Worm (Caenorhabditis elegans): ENCODE results near the gene aqp-12.

Gene aqp-12

DNA sequence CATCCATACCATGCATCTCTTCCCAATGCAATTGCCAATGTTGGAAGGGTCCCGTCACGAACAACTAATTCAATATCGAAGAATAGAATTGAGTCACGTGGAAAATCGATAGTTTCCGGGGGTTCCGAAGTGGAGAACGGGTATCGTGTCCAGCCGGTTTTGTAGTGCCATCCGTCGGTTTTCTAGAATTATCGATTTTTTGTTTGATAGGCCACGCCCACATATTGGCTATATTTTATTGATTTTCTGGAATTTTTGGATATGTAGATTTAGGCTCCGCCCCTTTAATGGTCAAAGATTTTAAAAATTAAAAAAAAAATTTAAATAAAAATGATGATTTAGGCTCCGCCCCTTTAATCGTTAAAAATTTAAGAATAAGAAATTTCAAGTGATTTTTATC lies 3.8 kb upstream of the aqp-12 start:
- TF ChIP-seq elt-1 (tag; optimal IDR thresholded peaks at IDR 0.05; ENCODE audit: borderline replicate concordance, insufficient read depth) (no peak), unc-62 (GFP tag; optimal IDR thresholded peaks at IDR 0.05) (no peak), cnd-1 (tag; optimal IDR thresholded peaks at IDR 0.05) (no peak), tbx-8 (GFP tag; optimal IDR thresholded peaks at IDR 0.05) (no peak), sem-2 (GFP tag; optimal IDR thresholded peaks at IDR 0.05) (no peak), unc-39 (tag; optimal IDR thresholded peaks at IDR 0.05) (no peak), mls-2 (tag; optimal IDR thresholded peaks at IDR 0.05) (no peak), M03D4.4 (tag; optimal IDR thresholded peaks at IDR 0.05) (no peak), lin-13 (tag; optimal IDR thresholded peaks at IDR 0.05) (no peak), pha-4 (tag; optimal IDR thresholded peaks at IDR 0.05) (no peak), nhr-28 (tag; optimal IDR thresholded peaks at IDR 0.05) (no peak), flh-1 (GFP tag; optimal IDR thresholded peaks at IDR 0.05) (no peak)

DNA sequence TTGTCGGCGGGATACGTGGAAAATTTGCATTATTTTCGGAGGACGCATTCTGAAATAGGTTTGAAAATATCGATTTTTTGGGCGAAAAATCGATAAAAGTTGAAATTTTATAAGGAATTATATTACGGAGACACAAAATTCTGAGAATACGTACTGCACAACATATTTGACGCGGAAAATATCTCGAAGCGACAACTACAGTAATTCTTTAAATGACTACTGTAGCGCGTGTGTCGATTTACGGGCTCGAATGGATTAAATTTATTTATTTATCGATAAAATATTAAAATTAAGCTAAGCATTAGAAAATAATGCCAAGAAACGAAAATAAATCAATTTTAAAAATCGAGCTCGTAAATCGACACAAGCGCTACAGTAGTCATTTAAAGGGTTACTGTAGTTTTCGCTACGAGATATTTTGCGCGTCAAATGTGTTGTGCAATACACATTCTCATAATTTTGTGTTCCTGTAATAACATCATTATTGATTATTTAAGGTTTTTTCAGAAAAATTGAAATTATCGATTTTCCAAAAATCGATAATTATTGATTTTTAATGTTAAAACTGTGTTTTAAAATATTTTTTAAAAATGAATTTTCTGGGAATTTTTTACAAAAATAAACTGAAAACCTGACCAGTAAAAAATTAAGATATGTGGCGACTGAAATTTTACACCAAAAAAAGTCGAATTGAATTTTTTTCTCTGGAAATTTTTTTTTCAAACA lies 2.9 kb upstream of the aqp-12 start, which contains the start of gene polg-1:
Gene polg-1, minus strand, starts transcription at position 51 of the 726 bp plus-strand sequence.
- no peak for TF ChIP-seq nhr-76 (tag; optimal IDR thresholded peaks at IDR 0.05)

DNA sequence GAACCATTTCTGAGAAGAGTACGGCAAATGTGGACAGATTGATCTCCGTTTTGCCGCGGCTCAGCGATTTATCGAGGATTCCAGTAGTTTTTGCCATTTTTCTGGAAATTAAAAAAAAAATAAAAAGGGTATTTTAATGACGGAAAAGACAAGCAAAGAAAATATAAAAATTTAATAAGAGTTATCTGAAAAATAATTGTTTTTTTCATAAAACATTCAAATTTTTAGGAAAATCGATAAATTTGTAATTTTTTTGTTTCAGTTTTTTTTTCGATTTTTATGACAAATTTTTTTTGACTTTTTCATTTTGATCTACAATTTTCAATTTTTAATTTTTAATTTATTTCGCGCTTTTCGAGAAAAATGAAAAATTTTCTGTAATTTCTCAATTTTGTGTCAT lies 740 bp upstream of the aqp-12 start, which contains the start of gene trpp-5:
Gene trpp-5, minus strand, starts transcription at position 101 of the 400 bp plus-strand sequence.
- TF ChIP-seq nhr-12 (tag; optimal IDR thresholded peaks at IDR 0.05) (no peak), tbx-8 (GFP tag; optimal IDR thresholded peaks at IDR 0.05) (no peak), ces-1 (GFP tag; optimal IDR thresholded peaks at IDR 0.05) (no peak), unc-39 (tag; optimal IDR thresholded peaks at IDR 0.05) (no peak), M03D4.4 (tag; optimal IDR thresholded peaks at IDR 0.05) (no peak), pha-4 (tag; optimal IDR thresholded peaks at IDR 0.05) (no peak), lsy-2 (tag; optimal IDR thresholded peaks at IDR 0.05) (no peak), nhr-76 (tag; optimal IDR thresholded peaks at IDR 0.05) (no peak), ceh-83 (GFP tag; optimal IDR thresholded peaks at IDR 0.05) (no peak), zip-8 (tag; optimal IDR thresholded peaks at IDR 0.05) (no peak), sem-2 (GFP tag; optimal IDR thresholded peaks at IDR 0.05) (no peak), unc-120 (tag; optimal IDR thresholded peaks at IDR 0.05; ENCODE audit: poor library complexity, severe bottlenecking) (no peak), elt-3 (tag; optimal IDR thresholded peaks at IDR 0.05) (no peak), mep-1 (tag; optimal IDR thresholded peaks at IDR 0.05) (no peak), drap-1 (GFP tag; optimal IDR thresholded peaks at IDR 0.05) (no peak), unc-62 (GFP tag; optimal IDR thresholded peaks at IDR 0.05) (no peak)

DNA sequence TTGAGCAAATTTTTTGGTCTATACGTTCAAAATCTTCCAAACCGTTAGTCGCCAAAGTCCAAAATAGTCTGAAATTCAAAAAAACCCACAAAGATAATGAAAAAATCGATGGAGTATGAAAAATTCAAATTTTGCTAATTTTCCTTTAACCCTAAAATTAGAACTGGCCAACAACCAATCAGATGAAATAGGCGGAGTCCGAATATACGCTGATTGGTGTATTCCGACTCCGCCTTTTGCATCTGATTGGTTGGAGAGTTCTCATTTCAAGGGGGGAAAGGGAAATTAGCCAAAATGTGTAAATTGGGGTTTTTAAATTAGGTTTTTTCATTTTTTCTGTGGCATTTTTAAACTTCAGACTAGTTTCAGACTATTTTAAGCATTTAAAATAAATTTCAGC lies 1.6 kb downstream of the aqp-12 start:
- TF ChIP-seq unc-39 (tag; optimal IDR thresholded peaks at IDR 0.05) = no peak
- TF ChIP-seq unc-62 (GFP tag; optimal IDR thresholded peaks at IDR 0.05) = no peak
- TF ChIP-seq bed-3 (GFP tag; optimal IDR thresholded peaks at IDR 0.05) = no peak
- TF ChIP-seq sptf-1 (tag; optimal IDR thresholded peaks at IDR 0.05) = no peak
- TF ChIP-seq flh-1 (GFP tag; optimal IDR thresholded peaks at IDR 0.05) = no peak
- no peak for TF ChIP-seq blmp-1 (tag; optimal IDR thresholded peaks at IDR 0.05)
- no peak for TF ChIP-seq nhr-2 (tag; optimal IDR thresholded peaks at IDR 0.05)
- no peak for TF ChIP-seq nhr-28 (tag; optimal IDR thresholded peaks at IDR 0.05)
- no peak for TF ChIP-seq snpc-4 (tag; optimal IDR thresholded peaks at IDR 0.05)
- no peak for TF ChIP-seq lin-32 (GFP tag; optimal IDR thresholded peaks at IDR 0.05)
- no peak for TF ChIP-seq lin-13 (tag; optimal IDR thresholded peaks at IDR 0.05)
- no peak for TF ChIP-seq tbx-8 (GFP tag; optimal IDR thresholded peaks at IDR 0.05)
- TF ChIP-seq mab-5 (tag; optimal IDR thresholded peaks at IDR 0.05) = no peak
- no peak for TF ChIP-seq zip-8 (tag; optimal IDR thresholded peaks at IDR 0.05)

DNA sequence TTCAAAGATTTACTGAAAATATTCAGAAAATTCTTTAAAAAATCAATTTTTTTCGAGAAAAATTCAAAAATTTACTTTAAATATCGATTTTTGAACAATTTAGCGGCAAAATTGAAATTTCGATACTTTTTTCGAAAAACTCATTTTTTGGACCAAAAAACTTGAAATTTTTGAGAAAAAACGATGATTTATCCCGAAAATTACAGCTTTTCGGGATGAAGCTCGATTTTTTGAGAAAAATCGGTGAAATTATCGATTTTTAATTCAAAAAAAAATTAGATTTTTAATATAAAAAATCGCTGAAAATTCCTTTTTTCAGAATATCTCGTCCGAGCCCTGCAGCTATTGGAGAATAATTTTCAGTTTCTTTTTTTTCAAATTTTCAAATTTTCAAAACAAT lies 5.7 kb downstream of the aqp-12 start:
- TF ChIP-seq elt-1 (tag; optimal IDR thresholded peaks at IDR 0.05; ENCODE audit: borderline replicate concordance, insufficient read depth) (no peak), lin-32 (GFP tag; optimal IDR thresholded peaks at IDR 0.05) (no peak)
